Worm (Caenorhabditis elegans) whole organism, early embryonic: ENCODE data around the gene srxa-7.

ENCODE experiments used
- B0310.2 ChIP-seq: sonication (generic microtip); optimal IDR thresholded peaks from 2 replicates; lab custom pipeline; 2016; ENCODE audit warnings: mild to moderate bottlenecking, missing genetic modification characterization, missing compliant biosample characterization
- F13C5.2 ChIP-seq: sonication (generic microtip); optimal IDR thresholded peaks from 2 replicates; lab custom pipeline; 2017; ENCODE audit warnings: mild to moderate bottlenecking, missing genetic modification characterization, inconsistent platforms, missing compliant biosample characterization
- aly-1 ChIP-seq: sonication (generic microtip); optimal IDR thresholded peaks from 2 replicates; lab custom pipeline; 2016; ENCODE audit warnings: missing genetic modification characterization, missing compliant biosample characterization
- ama-1 ChIP-seq: fragments of 150-350 bp; optimal IDR thresholded peaks from 2 replicates; lab custom pipeline; 2014
- ceh-13 ChIP-seq: fragments of 200-800 bp; sonication (Bioruptor generic); optimal IDR thresholded peaks from 2 replicates; lab custom pipeline; 2018; ENCODE audit warnings: mild to moderate bottlenecking, missing genetic modification characterization, missing compliant biosample characterization
- ceh-36 ChIP-seq: sonication (generic microtip); optimal IDR thresholded peaks from 2 replicates; lab custom pipeline; 2016; ENCODE audit warnings: missing genetic modification characterization, inconsistent platforms, missing compliant biosample characterization
- ets-7 ChIP-seq: sonication (generic microtip); optimal IDR thresholded peaks from 2 replicates; lab custom pipeline; 2016; ENCODE audit warnings: missing genotype, missing genetic modification characterization, missing compliant biosample characterization
- flt-1 ChIP-seq: fragments of 200-800 bp; sonication (Bioruptor generic); IDR thresholded peaks from 2 replicates; pipeline ENCODE4 v1.3.6; 2022; ENCODE audit warnings: missing genetic modification characterization, missing compliant biosample characterization
- hmbx-1 ChIP-seq: sonication (generic microtip); optimal IDR thresholded peaks from 2 replicates; lab custom pipeline; 2016; ENCODE audit warnings: mild to moderate bottlenecking, missing genetic modification characterization, missing compliant biosample characterization
- hmg-4 ChIP-seq: fragments of 200-800 bp; sonication (Bioruptor generic); optimal IDR thresholded peaks from 2 replicates; lab custom pipeline; 2018; ENCODE audit warnings: mild to moderate bottlenecking, missing genetic modification characterization, missing compliant biosample characterization
- hnd-1 ChIP-seq: sonication (generic microtip); optimal IDR thresholded peaks from 2 replicates; lab custom pipeline; 2016; ENCODE audit warnings: missing genetic modification characterization, missing compliant biosample characterization
- pes-1 ChIP-seq: fragments of 200-800 bp; sonication (Bioruptor generic); IDR thresholded peaks from 2 replicates; pipeline ENCODE4 v1.3.6; 2022; ENCODE audit warnings: missing genetic modification reagents, missing genetic modification characterization, missing compliant biosample characterization
- scrt-1 ChIP-seq: fragments of 200-800 bp; sonication (Bioruptor generic); IDR thresholded peaks from 2 replicates; pipeline ENCODE4 v1.3.6; 2022; ENCODE audit warnings: missing genetic modification characterization, missing compliant biosample characterization
- sea-1 ChIP-seq: fragments of 200-800 bp; sonication (Bioruptor generic); conservative IDR thresholded peaks from 2 replicates; pipeline ENCODE4 v1.3.6; 2022; ENCODE audit warnings: missing genetic modification characterization, missing compliant biosample characterization
- tbx-11 ChIP-seq: fragments of 200-800 bp; sonication (Bioruptor generic); IDR thresholded peaks from 2 replicates; pipeline ENCODE4 v1.3.6; 2022; ENCODE audit warnings: missing genetic modification characterization, missing compliant biosample characterization
- tbx-37 ChIP-seq: fragments of 200-800 bp; sonication (Bioruptor generic); conservative IDR thresholded peaks from 2 replicates; pipeline ENCODE4 v1.3.6; 2022; ENCODE audit warnings: missing genetic modification reagents, missing genetic modification characterization, missing compliant biosample characterization
- tra-4 ChIP-seq: sonication (generic microtip); optimal IDR thresholded peaks from 2 replicates; lab custom pipeline; 2017; ENCODE audit warnings: missing genetic modification characterization, missing compliant biosample characterization

The srxa-7 gene

DNA sequence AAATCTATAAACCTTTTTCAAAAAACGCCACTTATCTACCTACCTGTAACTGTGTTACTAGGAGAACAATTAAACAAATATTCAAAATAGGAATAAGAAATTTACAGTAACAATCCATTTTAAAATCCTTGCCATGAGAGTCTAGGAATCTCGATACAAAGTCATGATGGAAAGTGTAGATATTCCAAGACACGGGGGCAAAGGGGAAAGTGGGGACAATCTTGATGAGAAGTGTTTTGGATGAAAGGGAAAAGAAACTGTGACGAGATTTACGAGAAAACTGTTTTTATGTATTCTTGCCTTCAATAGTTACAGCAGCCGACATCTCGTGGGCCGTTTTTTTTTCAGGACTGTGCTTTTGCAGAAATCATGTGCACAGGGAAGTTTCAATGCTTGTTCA is 25.2 kb upstream of the srxa-7 start, which contains the start of gene F28G4.2:
TSS of gene F28G4.2 (minus strand) at position 175 of the 400 bp plus-strand sequence.
- TF ChIP-seq hnd-1 (tag; lab: Kevin White, UChicago) (no peak), pes-1 (GFP tag; lab: Robert Waterston, UW) (no peak), tra-4 (tag; lab: Kevin White, UChicago) (no peak), ets-7 (tag; lab: Kevin White, UChicago) (no peak), sea-1 (no peak), aly-1 (no peak), tbx-37 (GFP tag; lab: Robert Waterston, UW) (no peak), ceh-36 (tag; lab: Kevin White, UChicago) (no peak), ceh-13 (no peak), B0310.2 (no peak), hmbx-1 (tag; lab: Kevin White, UChicago) (no peak), flt-1 (GFP tag; lab: Robert Waterston, UW) (no peak), tbx-11 (GFP tag; lab: Robert Waterston, UW) (no peak), scrt-1 (GFP tag; lab: Robert Waterston, UW) (no peak), hmg-4 (GFP tag; lab: Kevin White, UChicago) (no peak), ama-1 (lab: Kevin White, UChicago) (no peak), F13C5.2 (no peak)

DNA sequence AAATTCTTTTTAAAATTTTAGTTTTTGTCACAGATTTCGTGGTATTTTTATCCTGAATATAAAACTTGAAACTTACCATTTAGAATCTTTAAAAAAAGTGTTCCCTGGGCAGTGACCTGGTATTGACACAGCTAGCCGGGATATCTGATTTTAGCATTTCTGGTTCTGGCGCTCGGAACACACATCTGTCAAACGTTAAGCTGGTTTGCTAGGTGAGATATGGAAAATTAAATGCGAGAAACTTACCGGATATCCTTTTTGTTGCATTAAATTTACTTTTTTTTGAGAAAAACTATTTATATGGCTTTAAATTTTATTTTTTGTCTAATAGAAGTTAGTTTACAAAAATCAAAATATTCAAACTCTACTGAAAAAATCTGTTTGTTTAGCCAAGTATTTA is 21.6 kb upstream of the srxa-7 start, which contains the start of gene F28G4.4:
TSS of gene F28G4.4 (minus strand) at position 101 of the 400 bp plus-strand sequence.
- TF ChIP-seq F13C5.2 (no peak), ceh-13 (no peak), ets-7 (tag; lab: Kevin White, UChicago) (no peak), ama-1 (lab: Kevin White, UChicago) (no peak), B0310.2 (no peak), aly-1 (no peak), tbx-37 (GFP tag; lab: Robert Waterston, UW) (no peak)

DNA sequence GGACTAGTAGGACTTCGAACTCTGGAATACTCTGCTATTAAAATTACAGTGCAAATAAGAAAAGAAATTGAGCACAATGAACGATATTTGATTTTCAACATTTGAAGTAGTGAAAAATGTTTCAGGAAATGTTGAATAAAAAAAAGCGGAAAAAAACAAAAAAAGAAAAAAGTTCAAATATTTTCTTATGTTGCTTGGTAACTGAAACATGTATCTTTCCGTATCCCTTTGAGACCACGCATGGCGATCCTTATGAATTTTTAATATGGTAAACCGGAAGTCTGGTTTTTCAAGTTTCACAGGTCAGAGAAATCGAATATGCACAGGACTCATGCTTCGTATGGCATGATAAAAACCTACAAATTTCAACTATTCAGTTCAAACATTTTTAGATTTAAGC is 19.7 kb upstream of the srxa-7 start, which contains the start of gene F28G4.3:
TSS of gene F28G4.3 (minus strand) at position 101 of the 400 bp plus-strand sequence.
- TF ChIP-seq tbx-37 (GFP tag; lab: Robert Waterston, UW): no peak
- TF ChIP-seq B0310.2: no peak
- TF ChIP-seq ceh-13: no peak
- TF ChIP-seq hnd-1 (tag; lab: Kevin White, UChicago): no peak
- no peak for TF ChIP-seq ceh-36 (tag; lab: Kevin White, UChicago)
- no peak for TF ChIP-seq tra-4 (tag; lab: Kevin White, UChicago)
- TF ChIP-seq pes-1 (GFP tag; lab: Robert Waterston, UW): no peak
- no peak for TF ChIP-seq ama-1 (lab: Kevin White, UChicago)

DNA sequence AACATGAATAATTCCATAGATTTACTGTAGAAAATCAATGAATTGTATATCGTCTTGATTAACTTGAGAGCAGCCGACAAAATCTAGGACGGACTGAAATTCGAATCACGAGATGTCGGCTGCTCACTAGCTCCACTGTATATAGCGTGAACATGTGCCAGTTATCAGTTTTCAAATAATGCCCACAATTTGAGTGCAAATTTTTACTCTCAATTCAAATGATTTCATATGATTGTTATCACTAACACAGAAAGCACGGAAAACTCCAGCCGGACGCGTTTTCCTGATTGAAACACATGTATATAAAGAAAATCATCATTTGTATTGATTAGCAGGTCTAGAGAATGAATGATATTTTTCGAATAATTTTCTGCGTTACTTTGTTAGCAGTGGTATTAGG is 14.9 kb upstream of the srxa-7 start, which contains the start of gene oac-5:
TSS of gene oac-5 (plus strand) at position 301 of the 400 bp plus-strand sequence.
- no peak for TF ChIP-seq sea-1
- TF ChIP-seq ceh-13: no peak
- TF ChIP-seq scrt-1 (GFP tag; lab: Robert Waterston, UW): no peak
- TF ChIP-seq hmbx-1 (tag; lab: Kevin White, UChicago): no peak
- no peak for TF ChIP-seq ceh-36 (tag; lab: Kevin White, UChicago)
- TF ChIP-seq aly-1: no peak
- no peak for TF ChIP-seq hmg-4 (GFP tag; lab: Kevin White, UChicago)
- no peak for TF ChIP-seq tbx-11 (GFP tag; lab: Robert Waterston, UW)
- no peak for TF ChIP-seq tra-4 (tag; lab: Kevin White, UChicago)
- no peak for TF ChIP-seq tbx-37 (GFP tag; lab: Robert Waterston, UW)
- TF ChIP-seq flt-1 (GFP tag; lab: Robert Waterston, UW): no peak
- TF ChIP-seq B0310.2: no peak
- TF ChIP-seq hnd-1 (tag; lab: Kevin White, UChicago): no peak

- no peak for TF ChIP-seq ets-7 (tag; lab: Kevin White, UChicago)
- TF ChIP-seq scrt-1 (GFP tag; lab: Robert Waterston, UW): no peak
These were observed 10.3 kb upstream of the srxa-7 start, which contains the start of gene srbc-83 for ce11 chrV:16297070-16297469. Gene srbc-83 (plus strand): TSS chrV:16297370.

- TF ChIP-seq B0310.2 (no peak), pes-1 (GFP tag; lab: Robert Waterston, UW) (no peak), ets-7 (tag; lab: Kevin White, UChicago) (no peak), sea-1 (no peak), hmbx-1 (tag; lab: Kevin White, UChicago) (no peak), ceh-13 (no peak), ama-1 (lab: Kevin White, UChicago) (no peak), hmg-4 (GFP tag; lab: Kevin White, UChicago) (no peak), hnd-1 (tag; lab: Kevin White, UChicago) (no peak), F13C5.2 (no peak), scrt-1 (GFP tag; lab: Robert Waterston, UW) (no peak), tbx-37 (GFP tag; lab: Robert Waterston, UW) (no peak), flt-1 (GFP tag; lab: Robert Waterston, UW) (no peak), aly-1 (no peak), ceh-36 (tag; lab: Kevin White, UChicago) (no peak), tra-4 (tag; lab: Kevin White, UChicago) (no peak), tbx-11 (GFP tag; lab: Robert Waterston, UW) (no peak)
These were observed 8.7 kb upstream of the srxa-7 start, which contains the start of gene srbc-84 for ce11 chrV:16298669-16299068. Gene srbc-84 (plus strand): TSS chrV:16298969.

DNA sequence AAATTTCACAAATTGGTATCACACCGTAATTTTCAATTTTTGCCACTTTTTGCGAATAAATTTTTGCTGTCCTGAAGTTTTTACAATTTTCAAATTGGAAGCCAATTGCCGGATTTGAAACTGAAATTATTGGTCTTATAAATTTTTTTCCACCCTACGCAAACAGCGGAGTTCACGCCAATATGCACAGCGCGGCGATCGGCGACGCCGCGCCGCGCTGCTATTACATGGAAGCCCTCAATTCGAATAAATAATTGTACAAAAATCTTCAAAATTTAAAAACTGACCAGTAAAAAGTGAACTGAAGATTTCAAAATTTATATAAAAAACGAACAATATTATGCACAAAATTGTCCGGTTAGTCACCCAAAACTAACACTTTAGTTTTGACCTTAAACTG is 7.5 kb upstream of the srxa-7 start:
- TF ChIP-seq hmg-4 (GFP tag; lab: Kevin White, UChicago): no peak
- TF ChIP-seq F13C5.2: no peak
- TF ChIP-seq ceh-13: no peak
- TF ChIP-seq flt-1 (GFP tag; lab: Robert Waterston, UW): no peak
- no peak for TF ChIP-seq ceh-36 (tag; lab: Kevin White, UChicago)
- no peak for TF ChIP-seq sea-1
- TF ChIP-seq tbx-11 (GFP tag; lab: Robert Waterston, UW): no peak

- TF ChIP-seq tbx-37 (GFP tag; lab: Robert Waterston, UW): no peak
- TF ChIP-seq pes-1 (GFP tag; lab: Robert Waterston, UW): no peak
- TF ChIP-seq hmg-4 (GFP tag; lab: Kevin White, UChicago): no peak
- TF ChIP-seq flt-1 (GFP tag; lab: Robert Waterston, UW): no peak
- TF ChIP-seq scrt-1 (GFP tag; lab: Robert Waterston, UW): no peak
- TF ChIP-seq aly-1: no peak
These were observed 7.1 kb upstream of the srxa-7 start, which contains the start of gene srbc-82 for ce11 chrV:16300276-16300675. Gene srbc-82 (plus strand): TSS chrV:16300576.
